Worm (Caenorhabditis elegans) whole organism, L1 larva: ENCODE data around the gene nlp-11.

Experiments used
- fkh-10 ChIP-seq: sonication (generic microtip); optimal IDR thresholded peaks from 2 replicates; lab custom pipeline; 2017; ENCODE audit warnings: missing biosample characterization, missing genetic modification reagents, missing genetic modification characterization
- lin-39 ChIP-seq: fragments of 150-350 bp; optimal IDR thresholded peaks from 2 replicates; lab custom pipeline; 2014; ENCODE audit warnings: missing biosample characterization, missing genetic modification reagents, missing genetic modification characterization
- lsy-2 ChIP-seq, 2 experiments: fragments of 150-350 bp; optimal IDR thresholded peaks; 2 replicates each; lab custom pipeline; 2014; ENCODE audit warnings: missing biosample characterization in 2 of 2, missing genetic modification characterization in 2 of 2
- nhr-90 ChIP-seq: sonication (generic microtip); optimal IDR thresholded peaks from 2 replicates; lab custom pipeline; 2016; ENCODE audit warnings: mild to moderate bottlenecking, missing genetic modification characterization, missing compliant biosample characterization; ENCODE audit not compliant: poor library complexity
- sup-37 ChIP-seq: fragments of 200-800 bp; sonication (Bioruptor generic); optimal IDR thresholded peaks from 2 replicates; lab custom pipeline; 2018; ENCODE audit warnings: mild to moderate bottlenecking, missing genetic modification characterization, missing compliant biosample characterization
- xbp-1 ChIP-seq: sonication (generic microtip); optimal IDR thresholded peaks from 2 replicates; lab custom pipeline; 2016; ENCODE audit warnings: missing genetic modification characterization, missing compliant biosample characterization

DNA sequence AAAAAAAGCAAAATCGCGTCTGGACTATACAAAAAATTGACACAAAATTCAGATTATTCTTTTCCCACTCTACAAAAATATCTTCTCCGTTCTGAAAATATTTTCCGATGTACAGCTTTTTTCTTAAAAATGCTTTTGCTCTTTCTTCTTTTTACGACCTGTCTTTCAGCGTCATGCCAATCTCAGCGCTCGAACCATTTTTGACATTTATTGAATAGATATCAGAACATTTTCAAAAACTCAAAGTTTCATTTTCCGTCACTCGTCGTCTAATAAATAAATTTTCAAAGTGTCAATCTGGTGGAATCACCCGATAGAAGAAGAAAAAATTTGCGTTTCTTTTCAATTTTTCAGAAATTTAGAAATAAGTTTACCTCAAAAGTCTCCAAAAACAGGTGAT is 49.7 kb upstream of the nlp-11 start:
- TF ChIP-seq sup-37 (GFP tag; lab: Kevin White, UChicago) (no peak), lsy-2 (tag; optimal IDR thresholded peaks at IDR 0.05; lab: Kevin White, UChicago) (no peak), xbp-1 (tag; lab: Kevin White, UChicago) (no peak), lin-39 (no peak), nhr-90 (tag; lab: Kevin White, UChicago) (no peak), fkh-10 (GFP tag; lab: Kevin White, UChicago) (no peak)
